Fruit fly (Drosophila melanogaster): Measurements from ENCODE around the gene t-cup.

The t-cup gene

DNA sequence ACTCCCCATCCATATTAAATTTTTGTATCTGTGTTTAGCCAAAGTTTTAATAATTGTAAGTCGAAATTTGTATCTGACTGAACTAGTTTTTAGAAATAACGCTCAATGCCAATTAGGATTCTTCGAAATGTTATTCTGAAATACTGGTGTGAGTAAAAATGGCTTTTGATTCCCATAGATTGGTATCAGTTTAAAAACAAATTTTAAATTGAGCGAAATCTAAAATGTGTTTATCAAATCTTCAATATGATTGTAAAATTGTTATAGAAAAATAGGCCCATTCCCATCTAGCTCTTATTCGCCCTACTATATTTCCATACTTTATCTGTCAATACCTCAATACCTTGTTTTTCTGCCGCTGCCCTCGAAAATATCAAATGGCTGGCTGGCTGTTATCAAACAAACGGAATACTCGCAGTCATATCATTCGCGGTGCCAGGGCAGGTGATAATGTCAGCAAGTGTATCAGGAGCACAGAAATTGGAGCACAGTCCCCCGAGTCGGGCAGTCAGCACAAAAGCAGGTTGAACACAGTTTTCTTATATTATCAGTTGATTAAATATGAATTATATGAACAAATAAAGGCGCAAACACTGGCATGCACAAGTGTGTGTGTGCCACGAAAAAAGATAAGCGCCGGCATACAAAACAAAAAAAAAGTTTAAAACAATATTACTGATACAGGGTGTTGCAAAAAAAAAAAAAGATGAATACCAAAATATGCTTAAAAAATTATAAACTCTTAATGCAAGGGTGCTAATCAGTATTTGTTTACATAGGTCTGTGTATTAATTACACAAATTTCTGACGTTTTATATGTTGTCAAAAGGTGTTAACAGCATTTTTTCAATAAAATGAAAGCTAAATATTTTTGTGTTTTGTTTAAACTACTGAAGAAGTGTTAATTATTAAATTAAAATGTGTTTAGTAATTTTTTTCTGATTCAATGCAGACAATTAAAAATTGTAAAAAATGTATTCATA lies at the start of gene t-cup (continued):
- TF ChIP-seq Fer1 (GFP tag; optimal IDR thresholded peaks at IDR 0.05) (peak; percentile 91), Sox100B (GFP tag; optimal IDR thresholded peaks at IDR 0.05) (peak; percentile 78), CG17912 (GFP tag; optimal IDR thresholded peaks at IDR 0.05) (peak; percentile 90), D (optimal IDR thresholded peaks at IDR 0.05) (no peak), D (GFP tag; optimal IDR thresholded peaks at IDR 0.05) (peak; percentile 69), CG31441 (GFP tag; IDR thresholded peaks at IDR 0.05) (peak; percentile 69), Dp (GFP tag; optimal IDR thresholded peaks at IDR 0.05) (no peak)

DNA sequence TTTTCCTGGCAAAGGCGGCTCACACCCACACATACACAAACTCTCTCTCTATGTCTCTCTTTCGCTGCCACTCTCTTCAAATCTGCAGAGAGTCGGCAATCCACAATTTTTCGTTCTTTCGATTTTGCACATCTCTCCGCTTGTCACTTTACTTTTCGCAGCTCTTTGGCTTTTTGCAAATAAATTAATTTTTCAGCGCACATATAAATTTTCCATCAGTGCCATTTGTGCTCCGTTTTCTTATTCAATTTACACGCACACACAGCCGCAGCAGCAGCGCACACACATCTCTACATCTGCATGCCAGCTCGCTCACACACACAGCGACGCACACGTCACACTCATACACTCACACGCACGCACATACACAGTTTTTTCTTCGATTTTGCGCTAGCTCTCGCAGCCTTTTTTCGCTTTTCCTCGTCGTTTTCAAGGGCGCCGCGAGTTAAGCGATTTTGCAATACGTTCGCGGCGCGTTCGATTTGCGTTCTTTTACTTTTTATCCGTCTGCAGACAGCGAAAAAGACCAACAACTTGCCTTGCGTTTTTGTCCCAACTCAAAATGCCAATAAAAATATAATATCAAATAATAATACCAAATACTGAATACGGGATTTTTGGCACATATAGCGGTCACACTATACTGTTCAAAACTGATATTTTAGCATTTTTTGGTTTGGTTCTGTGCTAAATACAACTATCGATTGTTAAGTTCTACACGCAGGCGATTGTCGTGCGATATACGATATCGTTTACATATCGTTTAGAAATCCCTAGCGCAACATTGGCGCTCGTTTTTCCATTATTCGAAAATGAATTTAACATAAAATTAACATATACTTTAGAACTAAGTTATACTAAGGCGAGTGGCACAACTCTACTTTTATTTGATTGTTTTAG lies 49.2 kb upstream of the t-cup start, which contains the start of gene bun:
TSS of gene bun (minus strand) at position 569 of the 900 bp plus-strand sequence.
- peak; percentile 94 for TF ChIP-seq Dp (GFP tag; optimal IDR thresholded peaks at IDR 0.05)
- TF ChIP-seq CG15479 (GFP tag; optimal IDR thresholded peaks at IDR 0.05), result no peak
- peak; percentile 32 for TF ChIP-seq CG13624 (GFP tag; optimal IDR thresholded peaks at IDR 0.05)
- peak; percentile 100 for TF ChIP-seq CG42726 (GFP tag; IDR thresholded peaks at IDR 0.05; ENCODE audit: partially characterized antibody)
- TF ChIP-seq CG7963 (GFP tag; IDR thresholded peaks at IDR 0.05; ENCODE audit: partially characterized antibody), result peak; percentile 99
- peak; percentile 46 for TF ChIP-seq CG11504 (tag; optimal IDR thresholded peaks at IDR 0.05)
- peak; percentile 100 for TF ChIP-seq Bgb (GFP tag; IDR thresholded peaks at IDR 0.05; ENCODE audit: partially characterized antibody)
- peak; percentile 99 for TF ChIP-seq hbn (GFP tag; IDR thresholded peaks at IDR 0.05; ENCODE audit: partially characterized antibody)
- peak; percentile 5 for TF ChIP-seq CG12299 (tag; optimal IDR thresholded peaks at IDR 0.05)
- TF ChIP-seq Adf1 (GFP tag; IDR thresholded peaks at IDR 0.05), result peak; percentile 58; the same call in 1 of the 2 replicates
- no peak for TF ChIP-seq wdn (GFP tag; IDR thresholded peaks at IDR 0.05)
- peak; percentile 21 for TF ChIP-seq CG17829 (tag; optimal IDR thresholded peaks at IDR 0.05)
- TF ChIP-seq tna (GFP tag; IDR thresholded peaks at IDR 0.05; ENCODE audit: partially characterized antibody), result peak; percentile 98
- TF ChIP-seq bigmax (GFP tag; optimal IDR thresholded peaks at IDR 0.05), result no peak
- peak; percentile 48; the same call in 1 of the 3 replicates for TF ChIP-seq CG17361 (GFP tag; IDR thresholded peaks at IDR 0.05)
- TF ChIP-seq Lim3 (GFP tag; IDR thresholded peaks at IDR 0.05), result no peak
- TF ChIP-seq CG18619 (GFP tag; optimal IDR thresholded peaks at IDR 0.05), result no peak
- peak; percentile 15 for TF ChIP-seq CG7987 (GFP tag; optimal IDR thresholded peaks at IDR 0.05)
- peak; percentile 41; the same call in 1 of the 2 replicates for TF ChIP-seq MBD-R2 (GFP tag; IDR thresholded peaks at IDR 0.05)
- peak; percentile 99 for TF ChIP-seq bbx (GFP tag; IDR thresholded peaks at IDR 0.05; ENCODE audit: partially characterized antibody)
- TF ChIP-seq ftz-f1 (GFP tag; optimal IDR thresholded peaks at IDR 0.05), result peak; percentile 78
- peak; percentile 0 for TF ChIP-seq lilli (GFP tag; optimal IDR thresholded peaks at IDR 0.05)
- peak; percentile 74 for TF ChIP-seq vvl (GFP tag; IDR thresholded peaks at IDR 0.05)
- peak; percentile 99 for TF ChIP-seq cg (GFP tag; optimal IDR thresholded peaks at IDR 0.05)
- 0 out of 2 replicates have a peak, but pooled peaks have one; percentile 13 for TF ChIP-seq chm (GFP tag; IDR thresholded peaks at IDR 0.05)
- peak; percentile 98 for TF ChIP-seq ato (GFP tag; IDR thresholded peaks at IDR 0.05; ENCODE audit: partially characterized antibody)
- TF ChIP-seq BEAF-32 (GFP tag; optimal IDR thresholded peaks at IDR 0.05), result peak; percentile 99
- TF ChIP-seq lbe (GFP tag; optimal IDR thresholded peaks at IDR 0.05), result peak; percentile 62
- TF ChIP-seq CG31224 (GFP tag; IDR thresholded peaks at IDR 0.05), result no peak
- no peak for TF ChIP-seq CG12744 (GFP tag; optimal IDR thresholded peaks at IDR 0.05)
- no peak for TF ChIP-seq gsb (GFP tag; IDR thresholded peaks at IDR 0.05)
- no peak for TF ChIP-seq ash1 (GFP tag; optimal IDR thresholded peaks at IDR 0.05)
- TF ChIP-seq crc (GFP tag; optimal IDR thresholded peaks at IDR 0.05), result no peak
- TF ChIP-seq sd (tag; optimal IDR thresholded peaks at IDR 0.05), result peak; percentile 45
- TF ChIP-seq trem (tag; optimal IDR thresholded peaks at IDR 0.05), result peak; percentile 38
- TF ChIP-seq CG8281 (tag; optimal IDR thresholded peaks at IDR 0.05), result no peak
- TF ChIP-seq CG8924 (tag; optimal IDR thresholded peaks at IDR 0.05), result peak; percentile 10
